Worm (Caenorhabditis elegans) whole organism, L2 larva: ENCODE measurements around the gene F39F10.4.
A peak's percentile ranks its signal among the peaks of the same experiment; 100 is the strongest.

Experiments used
- C34F6.9 ChIP-seq: fragments of 150-350 bp; optimal IDR thresholded peaks from 2 replicates; lab custom pipeline; 2014; ENCODE audit warnings: missing biosample characterization, missing genetic modification characterization
- Y55F3AM.14 ChIP-seq: fragments of 200-800 bp; sonication (Bioruptor generic); optimal IDR thresholded peaks from 2 replicates; lab custom pipeline; 2018; ENCODE audit warnings: mild to moderate bottlenecking, missing genetic modification characterization, missing compliant biosample characterization
- ZK546.5 ChIP-seq: sonication (generic microtip); optimal IDR thresholded peaks from 2 replicates; lab custom pipeline; 2017; ENCODE audit warnings: missing biosample characterization, missing genetic modification characterization
- aly-2 ChIP-seq: fragments of 150-350 bp; optimal IDR thresholded peaks from 2 replicates; lab custom pipeline; 2014; ENCODE audit warnings: missing biosample characterization, missing genetic modification characterization
- ama-1 ChIP-seq: fragments of 150-350 bp; optimal IDR thresholded peaks from 2 replicates; lab custom pipeline; 2018; ENCODE audit warnings: inconsistent platforms
- blmp-1 ChIP-seq: sonication (generic microtip); optimal IDR thresholded peaks from 2 replicates; lab custom pipeline; 2017; ENCODE audit warnings: missing genetic modification characterization, mild to moderate bottlenecking, missing compliant biosample characterization, antibody characterized with exemption, moderate library complexity; ENCODE audit not compliant: insufficient read depth
- ceh-16 ChIP-seq: fragments of 150-350 bp; optimal IDR thresholded peaks from 2 replicates; lab custom pipeline; 2014; ENCODE audit warnings: missing biosample characterization, missing genetic modification characterization
- ceh-82 ChIP-seq: fragments of 150-350 bp; optimal IDR thresholded peaks from 2 replicates; lab custom pipeline; 2014; ENCODE audit warnings: missing biosample characterization, missing genetic modification characterization
- crh-2 ChIP-seq: sonication (generic microtip); optimal IDR thresholded peaks from 2 replicates; lab custom pipeline; 2017; ENCODE audit warnings: missing biosample characterization, missing genetic modification characterization
- dmd-4 ChIP-seq: sonication (generic microtip); optimal IDR thresholded peaks from 2 replicates; lab custom pipeline; 2017; ENCODE audit warnings: missing biosample characterization, missing genetic modification characterization
- egl-27 ChIP-seq: sonication (generic microtip); optimal IDR thresholded peaks from 3 replicates; lab custom pipeline; 2017; ENCODE audit warnings: missing biosample characterization, missing genetic modification reagents, missing genetic modification characterization
- fos-1 ChIP-seq: fragments of 150-350 bp; optimal IDR thresholded peaks from 2 replicates; lab custom pipeline; 2014; ENCODE audit warnings: missing biosample characterization, missing genetic modification characterization
- gmeb-1 ChIP-seq: fragments of 150-350 bp; optimal IDR thresholded peaks from 2 replicates; lab custom pipeline; 2014; ENCODE audit warnings: missing biosample characterization, missing genetic modification characterization
- lin-13 ChIP-seq: fragments of 150-350 bp; optimal IDR thresholded peaks from 2 replicates; lab custom pipeline; 2014; ENCODE audit warnings: missing biosample characterization, missing genetic modification reagents, missing genetic modification characterization
- lin-39 ChIP-seq: fragments of 150-350 bp; optimal IDR thresholded peaks from 2 replicates; lab custom pipeline; 2014; ENCODE audit warnings: missing biosample characterization, missing genetic modification reagents, missing genetic modification characterization
- lsy-2 ChIP-seq, 2 experiments: fragments of 150-350 bp in 1 of 2; sonication (generic microtip) in 1 of 2; optimal IDR thresholded peaks; 2 replicates each; lab custom pipeline; 2014 to 2017; ENCODE audit warnings: missing biosample characterization in 2 of 2, missing genetic modification characterization in 2 of 2
- mdl-1 ChIP-seq, 2 experiments: fragments of 150-350 bp in 1 of 2; sonication (generic microtip) in 1 of 2; optimal IDR thresholded peaks; 2 replicates each; lab custom pipeline; 2017; ENCODE audit warnings: missing biosample characterization in 2 of 2, missing genetic modification characterization in 2 of 2
- nhr-11 ChIP-seq: fragments of 150-350 bp; optimal IDR thresholded peaks from 2 replicates; lab custom pipeline; 2014; ENCODE audit warnings: missing biosample characterization, missing genetic modification characterization
- nhr-12 ChIP-seq: fragments of 150-350 bp; optimal IDR thresholded peaks from 2 replicates; lab custom pipeline; 2014; ENCODE audit warnings: missing biosample characterization, missing genetic modification characterization
- nhr-129 ChIP-seq: fragments of 150-350 bp; optimal IDR thresholded peaks from 2 replicates; lab custom pipeline; 2014; ENCODE audit warnings: missing biosample characterization, missing genetic modification characterization
- nhr-21 ChIP-seq: fragments of 150-350 bp; optimal IDR thresholded peaks from 2 replicates; lab custom pipeline; 2014; ENCODE audit warnings: missing biosample characterization, missing genetic modification characterization
- nhr-23 ChIP-seq: fragments of 150-350 bp; optimal IDR thresholded peaks from 2 replicates; lab custom pipeline; 2014; ENCODE audit warnings: missing biosample characterization, missing genetic modification reagents, missing genetic modification characterization
- nhr-25 ChIP-seq: fragments of 150-350 bp; sonication (generic microtip); optimal IDR thresholded peaks from 3 replicates; lab custom pipeline; 2014; ENCODE audit warnings: missing biosample characterization, missing genetic modification characterization
- nhr-6 ChIP-seq: fragments of 150-350 bp; optimal IDR thresholded peaks from 2 replicates; lab custom pipeline; 2014; ENCODE audit warnings: missing biosample characterization, missing genetic modification characterization
- nhr-77 ChIP-seq: fragments of 150-350 bp; optimal IDR thresholded peaks from 2 replicates; lab custom pipeline; 2014; ENCODE audit warnings: missing biosample characterization, missing genetic modification characterization
- peb-1 ChIP-seq: fragments of 150-350 bp; optimal IDR thresholded peaks from 2 replicates; lab custom pipeline; 2014; ENCODE audit warnings: missing biosample characterization, missing genetic modification characterization
- sem-4 ChIP-seq: fragments of 150-350 bp; optimal IDR thresholded peaks from 2 replicates; lab custom pipeline; 2014; ENCODE audit warnings: missing biosample characterization, missing genetic modification reagents, missing genetic modification characterization
- sma-3 ChIP-seq: sonication (generic microtip); optimal IDR thresholded peaks from 2 replicates; lab custom pipeline; 2016; ENCODE audit warnings: missing genetic modification reagents, missing genetic modification characterization, missing compliant biosample characterization
- sma-9 ChIP-seq, 2 experiments: fragments of 150-350 bp in 1 of 2; sonication (generic microtip) in 1 of 2; optimal IDR thresholded peaks; 2 replicates each; lab custom pipeline; 2014 to 2016; ENCODE audit warnings: missing genetic modification characterization in 2 of 2, mild to moderate bottlenecking in 1 of 2, missing biosample characterization in 1 of 2, missing compliant biosample characterization in 1 of 2, missing genetic modification reagents in 1 of 2, moderate library complexity in 1 of 2
- snpc-4 ChIP-seq: fragments of 150-350 bp; optimal IDR thresholded peaks from 2 replicates; lab custom pipeline; 2014; ENCODE audit warnings: missing biosample characterization, missing genetic modification characterization
- unc-62 ChIP-seq: fragments of 150-350 bp; optimal IDR thresholded peaks from 2 replicates; lab custom pipeline; 2014; ENCODE audit warnings: missing biosample characterization, missing genetic modification reagents, missing genetic modification characterization
- zag-1 ChIP-seq: fragments of 150-350 bp; optimal IDR thresholded peaks from 2 replicates; lab custom pipeline; 2014; ENCODE audit warnings: missing biosample characterization, missing genetic modification characterization
- ztf-11 ChIP-seq: sonication (generic microtip); optimal IDR thresholded peaks from 2 replicates; lab custom pipeline; 2017; ENCODE audit warnings: missing biosample characterization, missing genetic modification characterization

Gene F39F10.4

ce11 chrX:16865675-16866074 lies 37.8 kb downstream of the F39F10.4 start:
- TF ChIP-seq crh-2 (tag; lab: Kevin White, UChicago) (no peak), ztf-11 (no peak), ZK546.5 (tag; lab: Kevin White, UChicago) (no peak), unc-62 (GFP tag; lab: Kevin White, UChicago) (no peak), nhr-77 (no peak), nhr-11 (tag; lab: Kevin White, UChicago) (no peak), lin-39 (no peak), ama-1 (lab: Kevin White, UChicago) (no peak), C34F6.9 (no peak), peb-1 (tag; lab: Kevin White, UChicago) (no peak), nhr-129 (tag; lab: Kevin White, UChicago) (no peak), nhr-21 (tag; lab: Kevin White, UChicago) (no peak), Y55F3AM.14 (GFP tag; lab: Kevin White, UChicago) (no peak), nhr-12 (tag; lab: Kevin White, UChicago) (no peak), lsy-2 (tag; optimal IDR thresholded peaks at IDR 0.05; lab: Kevin White, UChicago) (no peak)

- TF ChIP-seq blmp-1 (tag; lab: Kevin White, UChicago) (no peak), nhr-25 (tag; lab: Kevin White, UChicago) (no peak), sma-9 (GFP tag; optimal IDR thresholded peaks at IDR 0.05; lab: Kevin White, UChicago) (no peak), sma-9 (tag; optimal IDR thresholded peaks at IDR 0.05; lab: Kevin White, UChicago) (no peak), mdl-1 (tag; optimal IDR thresholded peaks at IDR 0.05; lab: Kevin White, UChicago) (no peak), egl-27 (tag; lab: Kevin White, UChicago) (no peak), nhr-6 (no peak)
These were observed 38.5 kb downstream of the F39F10.4 start for ce11 chrX:16865016-16865415.

ce11 chrX:16863320-16863719 lies 40.2 kb downstream of the F39F10.4 start:
- TF ChIP-seq dmd-4 (tag; lab: Kevin White, UChicago) (no peak), zag-1 (tag; lab: Kevin White, UChicago) (no peak), Y55F3AM.14 (GFP tag; lab: Kevin White, UChicago) (no peak), nhr-21 (tag; lab: Kevin White, UChicago) (no peak), ceh-82 (tag; lab: Kevin White, UChicago) (no peak), crh-2 (tag; lab: Kevin White, UChicago) (no peak), sma-3 (GFP tag; lab: Kevin White, UChicago) (no peak), sma-9 (GFP tag; optimal IDR thresholded peaks at IDR 0.05; lab: Kevin White, UChicago) (no peak), sma-9 (tag; optimal IDR thresholded peaks at IDR 0.05; lab: Kevin White, UChicago) (no peak), nhr-23 (tag; lab: Kevin White, UChicago) (no peak), sem-4 (tag; lab: Kevin White, UChicago) (no peak), nhr-25 (tag; lab: Kevin White, UChicago) (no peak), ceh-16 (tag; lab: Kevin White, UChicago) (no peak), mdl-1 (tag; optimal IDR thresholded peaks at IDR 0.05; lab: Kevin White, UChicago) (no peak), unc-62 (GFP tag; lab: Kevin White, UChicago) (no peak), aly-2 (tag; lab: Kevin White, UChicago) (no peak), lin-13 (no peak), gmeb-1 (tag; lab: Kevin White, UChicago) (no peak)

ce11 chrX:16859956-16860446 lies 43.5 kb downstream of the F39F10.4 start, which contains the start of gene T20F7.3:
T20F7.3 (plus strand) TSS chrX:16860396.
- TF ChIP-seq fos-1 (peak; percentile 39), snpc-4 (tag; lab: Kevin White, UChicago) (no peak)
- TF ChIP-seq, all 48 proteins: peak for 1
